Worm (Caenorhabditis elegans): Measurements from ENCODE around the gene sfxn-5.

DNA sequence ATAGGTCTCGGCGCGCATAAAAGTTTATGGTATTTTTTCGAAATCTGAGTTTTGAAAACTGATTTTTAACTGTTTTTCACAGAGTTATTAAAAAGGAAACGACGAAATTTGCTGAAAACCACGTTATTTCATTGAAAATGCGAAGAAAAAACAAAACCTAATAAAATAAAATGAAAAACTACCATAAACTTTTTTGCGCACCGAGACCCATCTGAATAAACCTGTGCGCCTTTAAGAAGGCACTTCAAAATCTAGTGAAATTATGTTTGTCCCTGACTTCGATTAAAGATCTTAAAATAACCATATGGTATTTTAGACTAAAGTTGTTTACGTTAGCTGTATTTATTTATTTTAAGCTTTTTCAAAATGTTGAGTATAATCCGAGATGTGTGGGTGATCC is 22.9 kb upstream of the sfxn-5 start:
- TF ChIP-seq blmp-1 (tag; optimal IDR thresholded peaks at IDR 0.05; ENCODE audit: insufficient read depth) (no peak), egl-27 (tag; optimal IDR thresholded peaks at IDR 0.05) (no peak), R02D3.7 (tag; optimal IDR thresholded peaks at IDR 0.05) (no peak), nhr-10 (tag; optimal IDR thresholded peaks at IDR 0.05) (no peak), skn-1 (tag; optimal IDR thresholded peaks at IDR 0.05) (no peak), zag-1 (tag; optimal IDR thresholded peaks at IDR 0.05) (no peak), unc-55 (GFP tag; optimal IDR thresholded peaks at IDR 0.05) (no peak)
